Worm (Caenorhabditis elegans) whole organism, young adult: Measurements from ENCODE around the gene clec-3.

Experiments used
- F33H1.4 ChIP-seq: fragments of 200-800 bp; sonication (Bioruptor generic); IDR thresholded peaks from 2 replicates; pipeline ENCODE4 v1.3.6; 2022; ENCODE audit warnings: missing genetic modification reagents, missing genetic modification characterization, missing compliant biosample characterization
- F49E8.2 ChIP-seq: sonication (generic microtip); optimal IDR thresholded peaks from 3 replicates; lab custom pipeline; 2017; ENCODE audit warnings: missing genetic modification characterization, mild to moderate bottlenecking, missing compliant biosample characterization, antibody characterized with exemption, moderate library complexity; ENCODE audit not compliant: insufficient read depth
- F55B11.4 ChIP-seq: sonication (generic microtip); optimal IDR thresholded peaks from 2 replicates; lab custom pipeline; 2016; ENCODE audit warnings: missing compliant biosample characterization, missing genetic modification characterization, borderline replicate concordance; ENCODE audit not compliant: insufficient read depth
- Y53G8AR.9 ChIP-seq: fragments of 200-800 bp; sonication (Bioruptor generic); conservative IDR thresholded peaks from 2 replicates; pipeline ENCODE4 v1.3.6; 2022; ENCODE audit warnings: missing genetic modification reagents, missing genetic modification characterization, missing compliant biosample characterization
- ZK185.1 ChIP-seq: sonication (generic microtip); optimal IDR thresholded peaks from 2 replicates; lab custom pipeline; 2016; ENCODE audit warnings: mild to moderate bottlenecking, missing genetic modification characterization, missing compliant biosample characterization; ENCODE audit not compliant: poor library complexity, severe bottlenecking
- aptf-3 ChIP-seq: fragments of 200-800 bp; sonication (Bioruptor generic); IDR thresholded peaks from 2 replicates; pipeline ENCODE4 v1.3.6; 2022; ENCODE audit warnings: missing genetic modification characterization, missing compliant biosample characterization
- atf-7 ChIP-seq: sonication (generic microtip); optimal IDR thresholded peaks from 2 replicates; lab custom pipeline; 2017; ENCODE audit warnings: mild to moderate bottlenecking, missing genetic modification characterization, missing compliant biosample characterization
- cebp-1 ChIP-seq, 2 experiments: fragments of 200-800 bp in 1 of 2; sonication (Bioruptor generic) in 1 of 2; sonication (generic microtip) in 1 of 2; IDR thresholded peaks in 1 of 2; optimal IDR thresholded peaks in 1 of 2; 2 replicates each; pipeline versions ENCODE4 v1.3.6 to Lab custom; 2017 to 2022; ENCODE audit warnings: missing compliant biosample characterization in 2 of 2, missing genetic modification characterization in 2 of 2, mild to moderate bottlenecking in 1 of 2, missing genetic modification reagents in 1 of 2, moderate library complexity in 1 of 2
- ceh-100 ChIP-seq: fragments of 200-800 bp; sonication (Bioruptor generic); IDR thresholded peaks from 2 replicates; pipeline ENCODE4 v1.3.6; 2022; ENCODE audit warnings: missing genetic modification reagents, missing genetic modification characterization, missing compliant biosample characterization
- ceh-40 ChIP-seq: fragments of 200-800 bp; sonication (Bioruptor generic); IDR thresholded peaks from 2 replicates; pipeline ENCODE4 v1.3.6; 2022; ENCODE audit warnings: missing genetic modification characterization, missing compliant biosample characterization
- dpl-1 ChIP-seq: fragments of 150-350 bp; optimal IDR thresholded peaks from 2 replicates; lab custom pipeline; 2014; ENCODE audit warnings: missing biosample characterization, missing genetic modification reagents, missing genetic modification characterization
- ets-4 ChIP-seq: fragments of 200-800 bp; sonication (Bioruptor generic); optimal IDR thresholded peaks from 2 replicates; lab custom pipeline; 2018; ENCODE audit warnings: mild to moderate bottlenecking, missing genetic modification characterization, missing compliant biosample characterization
- fkh-3 ChIP-seq: sonication (generic microtip); optimal IDR thresholded peaks from 2 replicates; lab custom pipeline; 2016; ENCODE audit warnings: mild to moderate bottlenecking, missing genetic modification characterization, missing compliant biosample characterization
- hlh-12 ChIP-seq: sonication (generic microtip); optimal IDR thresholded peaks from 2 replicates; lab custom pipeline; 2016; ENCODE audit warnings: missing genetic modification characterization, missing compliant biosample characterization
- hrde-1 ChIP-seq: sonication (generic microtip); optimal IDR thresholded peaks from 2 replicates; lab custom pipeline; 2016; ENCODE audit warnings: missing genetic modification characterization, mild to moderate bottlenecking, missing compliant biosample characterization, moderate library complexity, missing genotype, missing genetic modification reagents, borderline replicate concordance
- lag-1 ChIP-seq: fragments of 200-800 bp; sonication (Bioruptor generic); IDR thresholded peaks from 2 replicates; pipeline ENCODE4 v1.3.6; 2022; ENCODE audit warnings: missing genetic modification reagents, missing genetic modification characterization, missing compliant biosample characterization
- let-526 ChIP-seq: fragments of 200-800 bp; sonication (Bioruptor generic); IDR thresholded peaks from 2 replicates; pipeline ENCODE4 v1.3.6; 2022; ENCODE audit warnings: missing genetic modification reagents, missing genetic modification characterization, missing compliant biosample characterization
- lin-54 ChIP-seq: fragments of 200-800 bp; sonication (Bioruptor generic); optimal IDR thresholded peaks from 2 replicates; lab custom pipeline; 2018; ENCODE audit warnings: mild to moderate bottlenecking, missing genetic modification characterization, missing compliant biosample characterization
- lsl-1 ChIP-seq: fragments of 200-800 bp; sonication (Bioruptor generic); optimal IDR thresholded peaks from 2 replicates; lab custom pipeline; 2018; ENCODE audit warnings: mild to moderate bottlenecking, missing genetic modification characterization, moderate library complexity, missing compliant biosample characterization
- madf-3 ChIP-seq: fragments of 200-800 bp; sonication (Bioruptor generic); IDR thresholded peaks from 2 replicates; pipeline ENCODE4 v1.3.6; 2022; ENCODE audit warnings: missing genetic modification reagents, missing genetic modification characterization, missing compliant biosample characterization
- madf-8 ChIP-seq: fragments of 200-800 bp; sonication (Bioruptor generic); conservative IDR thresholded peaks from 2 replicates; pipeline ENCODE4 v1.3.6; 2022; ENCODE audit warnings: missing genetic modification reagents, missing genetic modification characterization, missing compliant biosample characterization
- mel-28 ChIP-seq: sonication (generic microtip); optimal IDR thresholded peaks from 2 replicates; lab custom pipeline; 2016; ENCODE audit warnings: borderline replicate concordance, mild to moderate bottlenecking, missing genetic modification characterization, missing compliant biosample characterization
- mes-4 ChIP-seq: sonication (generic microtip); optimal IDR thresholded peaks from 2 replicates; lab custom pipeline; 2016; ENCODE audit warnings: missing genotype, missing genetic modification characterization, missing compliant biosample characterization
- nfya-2 ChIP-seq: fragments of 200-800 bp; sonication (Bioruptor generic); IDR thresholded peaks from 2 replicates; pipeline ENCODE4 v1.3.6; 2022; ENCODE audit warnings: missing genetic modification reagents, missing genetic modification characterization, missing compliant biosample characterization
- nhr-120 ChIP-seq: fragments of 200-800 bp; sonication (Bioruptor generic); IDR thresholded peaks from 2 replicates; pipeline ENCODE4 v1.3.6; 2022; ENCODE audit warnings: missing genetic modification characterization, missing compliant biosample characterization
- nhr-27 ChIP-seq: fragments of 200-800 bp; sonication (Bioruptor generic); optimal IDR thresholded peaks from 2 replicates; lab custom pipeline; 2018; ENCODE audit warnings: mild to moderate bottlenecking, missing genetic modification characterization, moderate library complexity, missing compliant biosample characterization
- snpc-1.1 ChIP-seq: sonication (generic microtip); optimal IDR thresholded peaks from 2 replicates; lab custom pipeline; 2017; ENCODE audit warnings: missing genetic modification characterization, mild to moderate bottlenecking, missing compliant biosample characterization, antibody characterized with exemption, moderate library complexity, missing genotype, missing genetic modification reagents; ENCODE audit not compliant: insufficient read depth
- ztf-25 ChIP-seq: fragments of 200-800 bp; sonication (Bioruptor generic); IDR thresholded peaks from 2 replicates; pipeline ENCODE4 v1.3.6; 2022; ENCODE audit warnings: missing genetic modification reagents, missing genetic modification characterization, missing compliant biosample characterization

The clec-3 gene

ce11 chrII:2997828-2998441, 21.8 kb downstream of the clec-3 start:
- TF ChIP-seq ZK185.1 (tag; lab: Kevin White, UChicago) (no peak), Y53G8AR.9 (GFP tag; lab: Robert Waterston, UW) (no peak), hrde-1 (no peak), atf-7 (peak; percentile 94), mes-4 (tag; lab: Kevin White, UChicago) (no peak), lsl-1 (GFP tag; lab: Kevin White, UChicago) (no peak)

DNA sequence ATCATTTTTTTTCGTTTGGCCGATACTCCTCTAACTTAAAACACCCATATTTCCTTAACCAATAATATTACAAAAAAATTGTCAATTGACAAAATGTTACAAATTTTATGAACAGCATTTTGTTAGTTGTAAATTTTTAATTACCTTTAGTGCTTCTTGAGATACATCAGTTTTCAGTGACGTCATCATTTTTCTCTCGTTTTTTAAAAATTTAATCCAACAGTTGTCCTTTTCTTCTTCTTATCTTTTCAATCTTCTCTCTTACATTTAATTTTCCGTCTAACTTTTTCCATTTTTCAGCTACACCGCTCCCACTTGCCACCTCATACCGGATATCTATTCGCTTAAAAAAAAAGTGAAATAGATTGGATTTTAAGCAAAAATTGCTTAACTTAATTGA, 23.0 kb downstream of the clec-3 start, which contains the start of gene lido-8:
Gene lido-8, plus strand, starts transcription at position 301 of the 400 bp plus-strand sequence.
- no peak for TF ChIP-seq lin-54 (GFP tag; lab: Kevin White, UChicago)
- no peak for TF ChIP-seq F49E8.2 (tag; lab: Kevin White, UChicago)
- TF ChIP-seq ceh-40 (GFP tag; lab: Robert Waterston, UW): no peak
- TF ChIP-seq snpc-1.1 (tag; lab: Kevin White, UChicago): no peak
- TF ChIP-seq atf-7: no peak
- no peak for TF ChIP-seq dpl-1 (GFP tag; lab: Kevin White, UChicago)
- no peak for TF ChIP-seq let-526 (GFP tag; lab: Robert Waterston, UW)
- TF ChIP-seq F55B11.4 (tag; lab: Kevin White, UChicago): no peak
- TF ChIP-seq F33H1.4 (GFP tag; lab: Robert Waterston, UW): no peak
- no peak for TF ChIP-seq nfya-2
- no peak for TF ChIP-seq mes-4 (tag; lab: Kevin White, UChicago)
- no peak for TF ChIP-seq aptf-3 (GFP tag; lab: Robert Waterston, UW)
- no peak for TF ChIP-seq nhr-27 (tag; lab: Kevin White, UChicago)
- TF ChIP-seq mel-28 (tag; lab: Kevin White, UChicago): no peak
- TF ChIP-seq madf-8 (GFP tag; lab: Robert Waterston, UW): no peak
- TF ChIP-seq hlh-12 (tag; lab: Kevin White, UChicago): no peak

- no peak for TF ChIP-seq cebp-1 (GFP tag; IDR thresholded peaks at IDR 0.05; lab: Robert Waterston, UW)
- peak; percentile 87 for TF ChIP-seq cebp-1 (tag; optimal IDR thresholded peaks at IDR 0.05; lab: Kevin White, UChicago)
- TF ChIP-seq hlh-12 (tag; lab: Kevin White, UChicago): no peak
Observed at ce11 chrII:2994590-2995392, 24.9 kb downstream of the clec-3 start.

DNA sequence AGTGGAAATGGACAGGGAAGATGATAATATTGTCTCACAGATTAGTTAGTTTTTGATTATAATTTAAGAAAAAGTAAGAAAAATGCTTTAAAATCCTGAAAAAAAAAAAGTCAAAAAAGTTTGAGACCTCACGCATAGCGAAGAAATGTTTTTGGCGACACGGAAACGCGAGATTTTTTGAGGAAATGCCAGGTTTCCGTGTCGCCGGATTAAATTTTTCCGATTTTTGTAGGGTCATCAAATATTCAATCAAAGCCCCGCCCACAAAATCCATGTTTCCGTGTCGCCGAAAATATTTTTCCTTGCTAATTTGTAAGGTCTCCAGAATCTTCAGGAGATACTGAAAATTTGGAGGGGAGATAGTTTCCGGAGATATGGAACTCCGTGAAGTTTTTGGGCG, 27.4 kb downstream of the clec-3 start:
- TF ChIP-seq madf-3 (GFP tag; lab: Robert Waterston, UW): 0 out of 2 replicates have a peak, but pooled peaks have one; percentile 48
- no peak for TF ChIP-seq mel-28 (tag; lab: Kevin White, UChicago)
- TF ChIP-seq lag-1 (GFP tag; lab: Robert Waterston, UW): no peak
- TF ChIP-seq nhr-120: no peak
- peak; percentile 39 for TF ChIP-seq ceh-100 (GFP tag; lab: Robert Waterston, UW)
- no peak for TF ChIP-seq let-526 (GFP tag; lab: Robert Waterston, UW)
- no peak for TF ChIP-seq fkh-3 (tag; lab: Kevin White, UChicago)
- TF ChIP-seq ztf-25 (GFP tag; lab: Robert Waterston, UW): no peak
- TF ChIP-seq ets-4 (GFP tag; lab: Kevin White, UChicago): no peak
